Fruit fly (Drosophila melanogaster): Measurements from ENCODE around the gene strat.

Gene strat

DNA sequence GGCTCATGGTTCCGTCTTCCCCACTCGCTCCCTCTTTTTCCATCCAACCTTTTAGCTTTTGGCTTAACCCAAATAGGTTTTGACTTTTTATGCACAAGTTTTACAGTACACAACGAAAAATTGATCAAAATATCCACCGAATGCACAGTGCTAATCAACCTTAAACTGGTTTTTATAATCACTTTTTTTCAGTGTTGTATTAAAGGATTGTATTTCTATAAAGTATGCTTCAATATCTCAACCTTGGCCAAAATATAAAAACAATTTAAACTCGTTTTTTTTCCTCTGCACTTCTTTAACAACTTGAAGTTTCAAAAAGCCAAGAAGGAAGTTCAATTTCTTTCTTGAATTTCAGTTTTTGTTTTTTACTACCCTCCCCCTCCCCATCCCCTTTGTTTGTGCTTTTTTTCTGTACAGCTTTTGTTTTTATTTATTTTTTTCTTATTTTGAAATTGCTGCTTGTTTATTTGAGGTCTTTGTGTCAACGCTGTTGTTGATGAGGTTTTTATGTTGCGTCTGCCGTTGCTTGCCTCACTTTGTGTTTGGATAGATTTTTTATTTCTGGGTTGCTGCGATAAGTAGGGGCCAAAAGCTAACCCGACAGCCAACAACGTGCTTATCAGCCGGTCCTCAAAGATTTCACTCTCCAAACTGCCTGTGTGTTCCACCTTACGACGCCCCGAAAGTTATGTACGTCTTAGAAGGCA, 35.1 kb upstream of the strat start (continued):
- TF ChIP-seq Dip3 (GFP tag; optimal IDR thresholded peaks at IDR 0.05) (no peak), CG8924 (tag; optimal IDR thresholded peaks at IDR 0.05) (no peak), CG18764 (GFP tag; optimal IDR thresholded peaks at IDR 0.05) (no peak), cato (GFP tag; optimal IDR thresholded peaks at IDR 0.05; ENCODE audit: borderline replicate concordance) (no peak), tll (GFP tag; optimal IDR thresholded peaks at IDR 0.05) (no peak), E2f1 (GFP tag; IDR thresholded peaks at IDR 0.05) (no peak), CG2678 (tag; optimal IDR thresholded peaks at IDR 0.05) (peak; percentile 19), CG13424 (tag; optimal IDR thresholded peaks at IDR 0.05) (no peak), Med (GFP tag) (peak; percentile 48), Blimp-1 (GFP tag; optimal IDR thresholded peaks at IDR 0.05) (peak; percentile 32), jigr1 (GFP tag; IDR thresholded peaks at IDR 0.05) (no peak), NFAT (GFP tag; IDR thresholded peaks at IDR 0.05) (no peak), MESR4 (GFP tag; optimal IDR thresholded peaks at IDR 0.05) (no peak), salm (tag; optimal IDR thresholded peaks at IDR 0.05) (no peak), sug (tag; optimal IDR thresholded peaks at IDR 0.05) (no peak), Ets65A (GFP tag) (no peak), CG10147 (GFP tag; optimal IDR thresholded peaks at IDR 0.05) (no peak), CG17361 (GFP tag; IDR thresholded peaks at IDR 0.05) (0 out of 3 replicates have a peak, but pooled peaks have one; percentile 20), cg (GFP tag; optimal IDR thresholded peaks at IDR 0.05) (no peak), pnt (GFP tag; optimal IDR thresholded peaks at IDR 0.05) (no peak), Oli (tag; optimal IDR thresholded peaks at IDR 0.05) (peak; percentile 40), wek (GFP tag; optimal IDR thresholded peaks at IDR 0.05) (no peak), Meics (GFP tag; optimal IDR thresholded peaks at IDR 0.05) (no peak), pros (GFP tag; optimal IDR thresholded peaks at IDR 0.05) (no peak), CG11695 (GFP tag; IDR thresholded peaks at IDR 0.05) (no peak), ATbp (GFP tag; optimal IDR thresholded peaks at IDR 0.05) (peak; percentile 80), en (GFP tag; optimal IDR thresholded peaks at IDR 0.05) (no peak), CG12071 (GFP tag; optimal IDR thresholded peaks at IDR 0.05) (no peak), CG6813 (GFP tag; optimal IDR thresholded peaks at IDR 0.05) (no peak), CG10267 (tag; optimal IDR thresholded peaks at IDR 0.05) (peak; percentile 3), esg (GFP tag; conservative IDR thresholded peaks at IDR 0.05) (no peak), crp (GFP tag; optimal IDR thresholded peaks at IDR 0.05) (no peak), Abd-B (GFP tag; optimal IDR thresholded peaks at IDR 0.05) (peak; percentile 3), CG8944 (GFP tag; optimal IDR thresholded peaks at IDR 0.05) (no peak), chn (GFP tag; optimal IDR thresholded peaks at IDR 0.05) (no peak), tin (GFP tag; optimal IDR thresholded peaks at IDR 0.05) (no peak), kay (GFP tag; optimal IDR thresholded peaks at IDR 0.05) (no peak), Max (GFP tag; optimal IDR thresholded peaks at IDR 0.05) (no peak), tap (tag; optimal IDR thresholded peaks at IDR 0.05) (no peak), CG2116 (GFP tag; optimal IDR thresholded peaks at IDR 0.05) (no peak), CG10321 (GFP tag; IDR thresholded peaks at IDR 0.05) (no peak), sens (GFP tag) (peak; percentile 88), eyg (GFP tag; optimal IDR thresholded peaks at IDR 0.05) (no peak), knrl (GFP tag; IDR thresholded peaks at IDR 0.05; ENCODE audit: partially characterized antibody) (no peak), CG14667 (GFP tag; IDR thresholded peaks at IDR 0.05) (no peak), Kr (GFP tag; optimal IDR thresholded peaks at IDR 0.05) (no peak), CG14441 (GFP tag; IDR thresholded peaks at IDR 0.05) (no peak), nmo (GFP tag; optimal IDR thresholded peaks at IDR 0.05) (peak; percentile 33), sisA (GFP tag; IDR thresholded peaks at IDR 0.05) (no peak), tio (GFP tag; optimal IDR thresholded peaks at IDR 0.05) (no peak)

Data from whole organism, embryonic.